Worm (Caenorhabditis elegans): ENCODE results near the gene tsg-101.

The tsg-101 gene

ce11 chrIV:3515412-3516046 lies 1.2 kb upstream of the tsg-101 start (continued):
- TF ChIP-seq unc-98 (GFP tag; IDR thresholded peaks at IDR 0.05) (no peak), nhr-71 (tag; optimal IDR thresholded peaks at IDR 0.05) (peak; percentile 66), nhr-90 (tag; optimal IDR thresholded peaks at IDR 0.05; ENCODE audit: poor library complexity) (no peak), efl-1 (optimal IDR thresholded peaks at IDR 0.05) (peak; percentile 61 to 71), efl-1 (GFP tag; optimal IDR thresholded peaks at IDR 0.05 in 1 of 2) (peak; percentile 49 to 96), nhr-47 (tag; optimal IDR thresholded peaks at IDR 0.05) (peak; percentile 55), lin-39 (tag; optimal IDR thresholded peaks at IDR 0.05) (no peak), nhr-20 (tag; optimal IDR thresholded peaks at IDR 0.05) (peak; percentile 42), skn-1 (tag; optimal IDR thresholded peaks at IDR 0.05) (peak; percentile 90), dsc-1 (tag; optimal IDR thresholded peaks at IDR 0.05) (peak; percentile 40), ceh-63 (GFP tag; optimal IDR thresholded peaks at IDR 0.05) (no peak), Y116A8C.19 (tag; optimal IDR thresholded peaks at IDR 0.05; ENCODE audit: borderline replicate concordance) (no peak), C16A3.4 (tag; optimal IDR thresholded peaks at IDR 0.05) (peak; percentile 24), vab-15 (tag; optimal IDR thresholded peaks at IDR 0.05) (no peak), ztf-4 (tag; optimal IDR thresholded peaks at IDR 0.05) (no peak), nhr-19 (GFP tag; conservative IDR thresholded peaks at IDR 0.05) (peak; percentile 71), lin-13 (GFP tag; optimal IDR thresholded peaks at IDR 0.05) (peak; percentile 14), fos-1 (tag; optimal IDR thresholded peaks at IDR 0.05) (peak; percentile 40), lsy-2 (tag; optimal IDR thresholded peaks at IDR 0.05) (peak; percentile 34 to 70), ceh-88 (GFP tag; IDR thresholded peaks at IDR 0.05) (no peak), isw-1 (GFP tag; IDR thresholded peaks at IDR 0.05) (peak; percentile 18), nhr-77 (tag; optimal IDR thresholded peaks at IDR 0.05) (peak; percentile 35), xbp-1 (tag; optimal IDR thresholded peaks at IDR 0.05) (peak; percentile 28)

DNA sequence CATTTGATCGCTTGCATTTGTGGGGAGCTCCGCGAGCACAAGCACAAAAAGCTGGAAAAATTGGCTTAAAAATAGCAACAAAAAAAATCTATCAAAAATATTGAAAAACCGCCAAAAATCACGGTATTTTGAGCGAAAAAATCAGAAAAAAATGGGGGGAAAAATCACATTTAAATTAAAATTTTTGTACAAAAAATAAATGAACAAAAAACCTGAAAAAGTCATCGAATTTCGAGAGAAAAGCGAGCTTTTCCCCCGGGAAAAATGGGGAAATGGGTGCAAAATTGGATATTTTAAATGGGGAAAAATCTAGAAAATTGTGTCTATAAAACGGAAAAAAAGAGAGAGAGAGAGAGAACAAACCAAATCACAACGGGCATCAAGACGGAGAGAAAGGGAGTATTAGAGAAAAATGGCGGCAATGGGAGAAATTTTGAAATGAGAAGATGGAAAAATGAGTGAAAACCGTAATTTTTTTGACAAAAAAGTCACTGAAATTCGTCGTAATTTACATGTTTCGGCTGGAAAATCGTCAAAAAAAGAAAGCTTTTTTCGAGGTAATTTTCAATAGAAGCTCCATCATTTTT lies 4.8 kb downstream of the tsg-101 start, which contains the start of gene ced-10:
TSS of gene ced-10 (minus strand) at position 51 of the 587 bp plus-strand sequence.
- TF ChIP-seq C04F5.9 (tag; optimal IDR thresholded peaks at IDR 0.05) (no peak), tlp-1 (tag; optimal IDR thresholded peaks at IDR 0.05) (no peak), efl-1 (optimal IDR thresholded peaks at IDR 0.05) (peak in 1 of 2 experiments; percentile 3), efl-1 (GFP tag; optimal IDR thresholded peaks at IDR 0.05 in 1 of 2) (peak; percentile 21 to 93), dpl-1 (GFP tag; optimal IDR thresholded peaks at IDR 0.05) (peak in 2 of 3 experiments; percentile 1 to 10)

DNA sequence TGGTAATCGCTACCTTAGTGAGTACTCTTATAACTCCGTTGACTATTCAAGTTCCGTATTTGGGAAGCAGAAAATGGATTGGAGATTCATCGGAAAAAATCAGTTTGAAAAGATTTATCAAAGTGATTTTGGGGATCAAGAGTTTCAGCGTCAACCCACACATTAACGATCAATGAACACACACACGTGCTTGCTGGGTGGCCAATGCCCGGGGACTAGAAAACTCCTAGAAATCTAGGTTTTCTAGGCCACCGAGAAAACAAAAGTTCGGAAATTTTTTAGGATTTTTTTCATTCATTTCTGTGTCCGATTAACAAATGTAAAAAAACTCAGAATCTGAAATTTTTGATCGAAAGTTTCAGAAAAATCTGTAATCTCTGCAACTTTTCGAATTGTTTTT lies 8.4 kb downstream of the tsg-101 start:
- no peak for TF ChIP-seq ceh-88 (GFP tag; IDR thresholded peaks at IDR 0.05)
- 0 out of 2 replicates have a peak, but pooled peaks have one; percentile 20 for TF ChIP-seq nhr-19 (GFP tag; conservative IDR thresholded peaks at IDR 0.05)
- TF ChIP-seq pax-3 (tag; optimal IDR thresholded peaks at IDR 0.05), result no peak
- TF ChIP-seq efl-1 (optimal IDR thresholded peaks at IDR 0.05), result peak in 1 of 2 experiments; percentile 11
- peak in 1 of 2 experiments; percentile 61 for TF ChIP-seq efl-1 (GFP tag; optimal IDR thresholded peaks at IDR 0.05 in 1 of 2)

- TF ChIP-seq lin-39 (tag; optimal IDR thresholded peaks at IDR 0.05), result no peak
- no peak for TF ChIP-seq blmp-1 (tag; optimal IDR thresholded peaks at IDR 0.05)
- TF ChIP-seq C34B4.2 (tag; optimal IDR thresholded peaks at IDR 0.05), result no peak
- no peak for TF ChIP-seq ztf-11 (tag; optimal IDR thresholded peaks at IDR 0.05)
- TF ChIP-seq tbx-2 (tag; optimal IDR thresholded peaks at IDR 0.05), result no peak
Observed at ce11 chrIV:3504144-3504543, 10.2 kb downstream of the tsg-101 start, which contains the start of gene srz-83. TSS of gene srz-83 (plus strand) at chrIV:3504444.

- TF ChIP-seq ceh-88 (GFP tag; IDR thresholded peaks at IDR 0.05), result no peak
- no peak for TF ChIP-seq tbx-2 (tag; optimal IDR thresholded peaks at IDR 0.05)
- TF ChIP-seq ztf-4 (tag; optimal IDR thresholded peaks at IDR 0.05), result no peak
- no peak for TF ChIP-seq nhr-20 (tag; optimal IDR thresholded peaks at IDR 0.05)
- no peak for TF ChIP-seq mdl-1 (tag; optimal IDR thresholded peaks at IDR 0.05)
- no peak for TF ChIP-seq ztf-11 (tag; optimal IDR thresholded peaks at IDR 0.05)
- no peak for TF ChIP-seq F16B12.6 (tag; optimal IDR thresholded peaks at IDR 0.05)
- no peak for TF ChIP-seq sup-37 (GFP tag; optimal IDR thresholded peaks at IDR 0.05)
Observed at ce11 chrIV:3501981-3502736, 12.2 kb downstream of the tsg-101 start.
